Worm (Caenorhabditis elegans) whole organism, young adult: ENCODE data around the gene F17C11.22.
A peak's percentile ranks its signal among the peaks of the same experiment; 100 is the strongest.

Source experiments
- B0261.1 ChIP-seq: sonication (generic microtip); optimal IDR thresholded peaks from 2 replicates; lab custom pipeline; 2016; ENCODE audit warnings: mild to moderate bottlenecking, missing genetic modification characterization, moderate library complexity, missing compliant biosample characterization
- C17E4.6 ChIP-seq: fragments of 200-800 bp; sonication (Bioruptor generic); IDR thresholded peaks from 2 replicates; pipeline ENCODE4 v1.3.6; 2022; ENCODE audit warnings: missing genetic modification reagents, missing genetic modification characterization, missing compliant biosample characterization
- D2030.7 ChIP-seq: fragments of 200-800 bp; sonication (Bioruptor generic); IDR thresholded peaks from 2 replicates; pipeline ENCODE4 v1.3.6; 2022; ENCODE audit warnings: missing genetic modification reagents, missing genetic modification characterization, missing compliant biosample characterization
- F10E7.11 ChIP-seq: sonication (generic microtip); optimal IDR thresholded peaks from 2 replicates; lab custom pipeline; 2017; ENCODE audit warnings: mild to moderate bottlenecking, missing genetic modification characterization, moderate library complexity, missing compliant biosample characterization
- F39B2.1 ChIP-seq: fragments of 200-800 bp; sonication (Bioruptor generic); IDR thresholded peaks from 2 replicates; pipeline ENCODE4 v1.3.6; 2022; ENCODE audit warnings: missing genetic modification reagents, missing genetic modification characterization, missing compliant biosample characterization
- F55B11.4 ChIP-seq: sonication (generic microtip); optimal IDR thresholded peaks from 2 replicates; lab custom pipeline; 2016; ENCODE audit warnings: missing compliant biosample characterization, missing genetic modification characterization, borderline replicate concordance; ENCODE audit not compliant: insufficient read depth
- F57A8.1 ChIP-seq: fragments of 200-800 bp; sonication (Bioruptor generic); optimal IDR thresholded peaks from 2 replicates; lab custom pipeline; 2018; ENCODE audit warnings: mild to moderate bottlenecking, missing genetic modification characterization, moderate library complexity, missing compliant biosample characterization
- K11D2.4 ChIP-seq: fragments of 200-800 bp; sonication (Bioruptor generic); IDR thresholded peaks from 2 replicates; pipeline ENCODE4 v1.3.6; 2022; ENCODE audit warnings: missing genetic modification reagents, missing genetic modification characterization, missing compliant biosample characterization
- Y53G8AR.9 ChIP-seq: fragments of 200-800 bp; sonication (Bioruptor generic); conservative IDR thresholded peaks from 2 replicates; pipeline ENCODE4 v1.3.6; 2022; ENCODE audit warnings: missing genetic modification reagents, missing genetic modification characterization, missing compliant biosample characterization
- Y95B8A.8 ChIP-seq: fragments of 200-800 bp; sonication (Bioruptor generic); IDR thresholded peaks from 2 replicates; pipeline ENCODE4 v1.3.6; 2022; ENCODE audit warnings: missing genetic modification reagents, missing genetic modification characterization, missing compliant biosample characterization
- ZK185.1 ChIP-seq: sonication (generic microtip); optimal IDR thresholded peaks from 2 replicates; lab custom pipeline; 2016; ENCODE audit warnings: mild to moderate bottlenecking, missing genetic modification characterization, missing compliant biosample characterization; ENCODE audit not compliant: poor library complexity, severe bottlenecking
- ama-1 ChIP-seq, 3 experiments: fragments of 150-350 bp in 1 of 3; sonication (generic microtip) in 2 of 3; optimal IDR thresholded peaks; 2 replicates each; lab custom pipeline; 2014 to 2018; ENCODE audit warnings: missing biosample characterization in 2 of 3, missing genetic modification characterization in 2 of 3, missing genetic modification reagents in 2 of 3
- aptf-2 ChIP-seq: fragments of 200-800 bp; sonication (Bioruptor generic); conservative IDR thresholded peaks from 2 replicates; pipeline ENCODE4 v1.3.6; 2022; ENCODE audit warnings: missing genetic modification reagents, missing genetic modification characterization, missing compliant biosample characterization
- attf-3 ChIP-seq: fragments of 200-800 bp; sonication (Bioruptor generic); conservative IDR thresholded peaks from 2 replicates; pipeline ENCODE4 v1.3.6; 2022; ENCODE audit warnings: missing genetic modification reagents, missing genetic modification characterization, missing compliant biosample characterization
- attf-5 ChIP-seq: fragments of 200-800 bp; sonication (Bioruptor generic); optimal IDR thresholded peaks from 2 replicates; lab custom pipeline; 2018; ENCODE audit warnings: mild to moderate bottlenecking, missing genetic modification characterization, missing compliant biosample characterization
- attf-6 ChIP-seq: fragments of 200-800 bp; sonication (Bioruptor generic); IDR thresholded peaks from 2 replicates; pipeline ENCODE4 v1.3.6; 2022; ENCODE audit warnings: missing genetic modification reagents, missing genetic modification characterization, missing compliant biosample characterization
- cebp-2 ChIP-seq: fragments of 200-800 bp; sonication (Bioruptor generic); IDR thresholded peaks from 2 replicates; pipeline ENCODE4 v1.3.6; 2022; ENCODE audit warnings: missing genetic modification characterization, missing compliant biosample characterization
- ceh-27 ChIP-seq: fragments of 200-800 bp; sonication (Bioruptor generic); optimal IDR thresholded peaks from 2 replicates; lab custom pipeline; 2018; ENCODE audit warnings: mild to moderate bottlenecking, missing genetic modification characterization, moderate library complexity, missing compliant biosample characterization
- ceh-58 ChIP-seq: fragments of 200-800 bp; sonication (Bioruptor generic); IDR thresholded peaks from 2 replicates; pipeline ENCODE4 v1.3.6; 2022; ENCODE audit warnings: missing genetic modification characterization, missing compliant biosample characterization
- ceh-79 ChIP-seq: sonication (generic microtip); optimal IDR thresholded peaks from 2 replicates; lab custom pipeline; 2017; ENCODE audit warnings: mild to moderate bottlenecking, missing genetic modification characterization, missing compliant biosample characterization
- dox-1 ChIP-seq: fragments of 200-800 bp; sonication (Bioruptor generic); IDR thresholded peaks from 2 replicates; pipeline ENCODE4 v1.3.6; 2022; ENCODE audit warnings: missing genetic modification reagents, missing genetic modification characterization, missing compliant biosample characterization
- dpff-1 ChIP-seq: sonication (generic microtip); optimal IDR thresholded peaks from 2 replicates; lab custom pipeline; 2017; ENCODE audit warnings: mild to moderate bottlenecking, missing genetic modification characterization, missing compliant biosample characterization
- efl-1 ChIP-seq: fragments of 150-350 bp; optimal IDR thresholded peaks from 2 replicates; lab custom pipeline; 2014; ENCODE audit warnings: missing biosample characterization, missing genetic modification reagents, missing genetic modification characterization
- egrh-3 ChIP-seq: fragments of 200-800 bp; sonication (Bioruptor generic); IDR thresholded peaks from 2 replicates; pipeline ENCODE4 v1.3.6; 2022; ENCODE audit warnings: missing genetic modification reagents, missing genetic modification characterization, missing compliant biosample characterization
- ekl-4 ChIP-seq: fragments of 200-800 bp; sonication (Bioruptor generic); IDR thresholded peaks from 2 replicates; pipeline ENCODE4 v1.3.6; 2022; ENCODE audit warnings: missing genetic modification reagents, missing genetic modification characterization, missing compliant biosample characterization
- hlh-26 ChIP-seq: fragments of 200-800 bp; sonication (Bioruptor generic); conservative IDR thresholded peaks from 2 replicates; pipeline ENCODE4 v1.3.6; 2022; ENCODE audit warnings: missing genetic modification reagents, missing genetic modification characterization, missing compliant biosample characterization
- hsf-1 ChIP-seq: fragments of 200-800 bp; sonication (Bioruptor generic); IDR thresholded peaks from 2 replicates; pipeline ENCODE4 v1.3.6; 2022; ENCODE audit warnings: missing genetic modification reagents, missing genetic modification characterization, missing compliant biosample characterization
- let-607 ChIP-seq, 2 experiments: fragments of 200-800 bp in 1 of 2; sonication (Bioruptor generic) in 1 of 2; sonication (generic microtip) in 1 of 2; optimal IDR thresholded peaks; 2 replicates each; lab custom pipeline; 2016 to 2018; ENCODE audit warnings: mild to moderate bottlenecking in 2 of 2, missing compliant biosample characterization in 2 of 2, missing genetic modification characterization in 2 of 2, moderate library complexity in 2 of 2, missing genotype in 1 of 2
- lin-26 ChIP-seq: fragments of 200-800 bp; sonication (Bioruptor generic); IDR thresholded peaks from 2 replicates; pipeline ENCODE4 v1.3.6; 2022; ENCODE audit warnings: missing genetic modification reagents, missing genetic modification characterization, missing compliant biosample characterization
- lin-35 ChIP-seq, 3 experiments: fragments of 150-350 bp in 2 of 3; sonication (generic microtip) in 1 of 3; optimal IDR thresholded peaks; 2 replicates each; lab custom pipeline; 2014 to 2018; ENCODE audit warnings: missing biosample characterization in 3 of 3, missing genetic modification characterization in 3 of 3, missing genetic modification reagents in 3 of 3
- nfya-1 ChIP-seq: sonication (generic microtip); optimal IDR thresholded peaks from 2 replicates; lab custom pipeline; 2017; ENCODE audit warnings: antibody characterized with exemption, missing compliant biosample characterization, missing genetic modification characterization, borderline replicate concordance; ENCODE audit not compliant: insufficient read depth
- nfya-2 ChIP-seq: fragments of 200-800 bp; sonication (Bioruptor generic); IDR thresholded peaks from 2 replicates; pipeline ENCODE4 v1.3.6; 2022; ENCODE audit warnings: missing genetic modification reagents, missing genetic modification characterization, missing compliant biosample characterization
- nhr-120 ChIP-seq: fragments of 200-800 bp; sonication (Bioruptor generic); IDR thresholded peaks from 2 replicates; pipeline ENCODE4 v1.3.6; 2022; ENCODE audit warnings: missing genetic modification characterization, missing compliant biosample characterization
- pbrm-1 ChIP-seq: fragments of 200-800 bp; sonication (Bioruptor generic); IDR thresholded peaks from 2 replicates; pipeline ENCODE4 v1.3.6; 2022; ENCODE audit warnings: missing genetic modification reagents, missing genetic modification characterization, missing compliant biosample characterization
- sdz-38 ChIP-seq: sonication (generic microtip); optimal IDR thresholded peaks from 2 replicates; lab custom pipeline; 2016; ENCODE audit warnings: missing genotype, missing genetic modification characterization, missing compliant biosample characterization
- snpc-1.1 ChIP-seq: sonication (generic microtip); optimal IDR thresholded peaks from 2 replicates; lab custom pipeline; 2017; ENCODE audit warnings: missing genetic modification characterization, mild to moderate bottlenecking, missing compliant biosample characterization, antibody characterized with exemption, moderate library complexity, missing genotype, missing genetic modification reagents; ENCODE audit not compliant: insufficient read depth
- sptf-2 ChIP-seq: fragments of 200-800 bp; sonication (Bioruptor generic); optimal IDR thresholded peaks from 2 replicates; lab custom pipeline; 2018; ENCODE audit warnings: mild to moderate bottlenecking, missing genetic modification characterization, missing compliant biosample characterization
- tbp1 ChIP-seq: fragments of 200-800 bp; sonication (Bioruptor generic); optimal IDR thresholded peaks from 2 replicates; lab custom pipeline; 2018; ENCODE audit warnings: mild to moderate bottlenecking, missing genetic modification characterization, missing compliant biosample characterization
- zfh-2 ChIP-seq: fragments of 200-800 bp; sonication (Bioruptor generic); conservative IDR thresholded peaks from 2 replicates; pipeline ENCODE4 v1.3.6; 2022; ENCODE audit warnings: missing genetic modification reagents, missing genetic modification characterization, missing compliant biosample characterization
- ztf-18 ChIP-seq: sonication (generic microtip); optimal IDR thresholded peaks from 2 replicates; lab custom pipeline; 2016; ENCODE audit warnings: missing genotype, mild to moderate bottlenecking, missing genetic modification characterization, missing compliant biosample characterization
- ztf-3 ChIP-seq: fragments of 200-800 bp; sonication (Bioruptor generic); optimal IDR thresholded peaks from 2 replicates; lab custom pipeline; 2018; ENCODE audit warnings: mild to moderate bottlenecking, missing genetic modification characterization, missing compliant biosample characterization

F17C11.22 gene

DNA sequence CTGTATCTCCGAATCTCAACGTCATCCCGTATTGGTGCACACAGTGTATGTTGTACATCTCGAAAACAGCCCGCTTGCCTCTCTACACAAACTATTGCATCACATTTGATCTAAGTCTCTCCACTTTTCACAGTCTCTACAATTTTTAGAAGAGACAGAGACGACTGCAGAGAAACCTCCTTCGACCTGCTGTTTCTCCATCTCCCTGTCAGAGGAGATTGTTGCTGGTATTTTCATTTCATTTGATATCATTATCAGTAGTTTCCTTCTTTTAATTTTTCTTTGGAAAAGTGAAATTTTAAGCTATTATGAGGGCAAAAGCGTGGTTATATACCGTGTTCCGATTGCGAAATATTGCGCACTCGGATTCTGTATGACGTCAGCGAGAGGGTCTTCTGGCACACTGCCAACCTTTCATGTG, 29.4 kb downstream of the F17C11.22 start (continued):
- TF ChIP-seq nfya-2 (no peak), Y53G8AR.9 (no peak), sdz-38 (tag; lab: Kevin White, UChicago) (no peak), lin-35 (GFP tag; optimal IDR thresholded peaks at IDR 0.05; lab: Kevin White, UChicago) (no peak), B0261.1 (no peak), egrh-3 (no peak), attf-3 (GFP tag; lab: Robert Waterston, UW) (no peak), ceh-58 (GFP tag; lab: Robert Waterston, UW) (no peak), dox-1 (GFP tag; lab: Robert Waterston, UW) (peak; percentile 62), zfh-2 (no peak), hlh-26 (GFP tag; lab: Robert Waterston, UW) (no peak), C17E4.6 (no peak), nfya-1 (tag; lab: Kevin White, UChicago) (no peak), ztf-18 (tag; lab: Kevin White, UChicago) (no peak), nhr-120 (GFP tag; lab: Robert Waterston, UW) (no peak), ceh-27 (GFP tag; lab: Kevin White, UChicago) (peak; percentile 52), Y95B8A.8 (GFP tag; lab: Robert Waterston, UW) (no peak), D2030.7 (GFP tag; lab: Robert Waterston, UW) (no peak), ZK185.1 (tag; lab: Kevin White, UChicago) (peak; percentile 52), tbp1 (peak; percentile 4), dpff-1 (tag; lab: Kevin White, UChicago) (no peak), let-607 (tag; optimal IDR thresholded peaks at IDR 0.05; lab: Kevin White, UChicago) (peak in 1 of 2 experiments; percentile 53), pbrm-1 (GFP tag; lab: Robert Waterston, UW) (peak; percentile 31; the same call in 1 of the 2 replicates), aptf-2 (GFP tag; lab: Robert Waterston, UW) (no peak), ztf-3 (GFP tag; lab: Kevin White, UChicago) (no peak), lin-26 (GFP tag; lab: Robert Waterston, UW) (no peak)
- TF ChIP-seq, all 124 proteins: peak for 28

DNA sequence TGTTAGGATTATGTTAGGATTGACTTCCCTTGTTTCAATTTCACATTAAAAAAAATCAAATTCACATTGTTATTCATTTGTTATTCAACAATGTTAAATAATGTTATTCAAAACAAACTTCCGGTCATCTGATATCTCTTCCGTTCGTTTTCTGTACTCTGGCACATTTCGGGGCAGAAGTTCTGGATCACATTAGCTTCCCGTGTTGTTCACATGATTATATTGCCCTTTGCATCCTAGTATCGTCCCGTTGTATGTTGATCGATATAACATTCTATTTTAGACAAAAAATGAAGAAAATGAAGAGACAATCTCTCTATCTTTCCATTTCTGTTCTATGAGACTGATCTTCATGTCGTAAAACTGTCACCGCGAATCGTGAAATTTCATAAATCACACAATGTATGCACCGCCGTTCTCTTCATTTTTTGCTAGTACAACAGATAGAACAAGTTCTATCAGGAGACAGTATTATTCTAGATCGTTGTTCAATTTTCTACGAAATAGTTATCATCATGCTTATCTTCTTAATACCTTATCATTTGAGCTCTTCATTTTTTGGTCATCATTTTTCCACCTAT, 29.9 kb downstream of the F17C11.22 start:
- TF ChIP-seq F39B2.1, result no peak
- no peak for TF ChIP-seq ama-1 (optimal IDR thresholded peaks at IDR 0.05; lab: Kevin White, UChicago)
- no peak for TF ChIP-seq ama-1 (GFP tag; optimal IDR thresholded peaks at IDR 0.05; lab: Kevin White, UChicago)
- TF ChIP-seq Y53G8AR.9, result no peak
- TF ChIP-seq efl-1 (GFP tag; lab: Kevin White, UChicago), result no peak
- TF ChIP-seq dpff-1 (tag; lab: Kevin White, UChicago), result no peak
- no peak for TF ChIP-seq sptf-2 (GFP tag; lab: Kevin White, UChicago)
- TF ChIP-seq attf-6, result no peak
- no peak for TF ChIP-seq F57A8.1 (GFP tag; lab: Kevin White, UChicago)
- no peak for TF ChIP-seq snpc-1.1
- no peak for TF ChIP-seq cebp-2 (GFP tag; lab: Robert Waterston, UW)
- TF ChIP-seq attf-5 (GFP tag; lab: Kevin White, UChicago), result no peak
- TF ChIP-seq ceh-79 (tag; lab: Kevin White, UChicago), result no peak
- no peak for TF ChIP-seq D2030.7 (GFP tag; lab: Robert Waterston, UW)
- no peak for TF ChIP-seq let-607 (tag; optimal IDR thresholded peaks at IDR 0.05; lab: Kevin White, UChicago)
- no peak for TF ChIP-seq F10E7.11 (tag; lab: Kevin White, UChicago)
- TF ChIP-seq K11D2.4 (GFP tag; lab: Robert Waterston, UW), result no peak
- TF ChIP-seq hsf-1 (GFP tag; lab: Robert Waterston, UW), result no peak
- no peak for TF ChIP-seq ekl-4
- no peak for TF ChIP-seq F55B11.4 (tag; lab: Kevin White, UChicago)
